Worm (Caenorhabditis elegans) whole organism, L1 larva: ENCODE measurements around the gene C07B5.6.

Source experiments
- C16A3.4 ChIP-seq: fragments of 150-350 bp; optimal IDR thresholded peaks from 2 replicates; lab custom pipeline; 2014; ENCODE audit warnings: missing biosample characterization, missing genetic modification characterization
- dpl-1 ChIP-seq, 3 experiments: fragments of 150-350 bp in 2 of 3; sonication (generic microtip) in 1 of 3; optimal IDR thresholded peaks; 2 replicates each; lab custom pipeline; 2014 to 2017; ENCODE audit warnings: missing biosample characterization in 3 of 3, missing genetic modification characterization in 3 of 3, missing genetic modification reagents in 3 of 3
- lin-39 ChIP-seq: fragments of 150-350 bp; optimal IDR thresholded peaks from 2 replicates; lab custom pipeline; 2014; ENCODE audit warnings: missing biosample characterization, missing genetic modification reagents, missing genetic modification characterization
- nhr-77 ChIP-seq: fragments of 150-350 bp; optimal IDR thresholded peaks from 2 replicates; lab custom pipeline; 2014; ENCODE audit warnings: missing biosample characterization, missing genetic modification characterization
- sup-37 ChIP-seq: fragments of 200-800 bp; sonication (Bioruptor generic); optimal IDR thresholded peaks from 2 replicates; lab custom pipeline; 2018; ENCODE audit warnings: mild to moderate bottlenecking, missing genetic modification characterization, missing compliant biosample characterization

- TF ChIP-seq nhr-77 (tag; lab: Kevin White, UChicago) (no peak), C16A3.4 (tag; lab: Kevin White, UChicago) (no peak), lin-39 (tag; lab: Kevin White, UChicago) (no peak), dpl-1 (GFP tag; optimal IDR thresholded peaks at IDR 0.05; lab: Kevin White, UChicago) (no peak), sup-37 (GFP tag; lab: Kevin White, UChicago) (no peak)
These were observed 9.1 kb downstream of the C07B5.6 start for ce11 chrX:9527898-9528297.
